Worm (Caenorhabditis elegans) whole organism, young adult: ENCODE results near the gene C08F1.11.
"Not testable (repeated sequence)": the region's sequence is repeated elsewhere in the genome, so short reads cannot be mapped to it uniquely, and the experiment has no call there.

Experiments used
- B0336.3 ChIP-seq: fragments of 200-800 bp; sonication (Bioruptor generic); IDR thresholded peaks from 2 replicates; pipeline ENCODE4 v1.3.6; 2022; ENCODE audit warnings: missing genetic modification characterization, missing compliant biosample characterization
- C06A6.2 ChIP-seq: fragments of 200-800 bp; sonication (Bioruptor generic); conservative IDR thresholded peaks from 2 replicates; pipeline ENCODE4 v1.3.6; 2022; ENCODE audit warnings: missing genetic modification characterization, missing compliant biosample characterization
- F22D6.2 ChIP-seq: sonication (generic microtip); optimal IDR thresholded peaks from 2 replicates; lab custom pipeline; 2016; ENCODE audit warnings: mild to moderate bottlenecking, missing genetic modification characterization, missing compliant biosample characterization
- F49E8.2 ChIP-seq: sonication (generic microtip); optimal IDR thresholded peaks from 3 replicates; lab custom pipeline; 2017; ENCODE audit warnings: missing genetic modification characterization, mild to moderate bottlenecking, missing compliant biosample characterization, antibody characterized with exemption, moderate library complexity; ENCODE audit not compliant: insufficient read depth
- K11D2.4 ChIP-seq: fragments of 200-800 bp; sonication (Bioruptor generic); IDR thresholded peaks from 2 replicates; pipeline ENCODE4 v1.3.6; 2022; ENCODE audit warnings: missing genetic modification reagents, missing genetic modification characterization, missing compliant biosample characterization
- Y53F4B.3 ChIP-seq: fragments of 200-800 bp; sonication (Bioruptor generic); IDR thresholded peaks from 2 replicates; pipeline ENCODE4 v1.3.6; 2022; ENCODE audit warnings: missing genetic modification reagents, missing genetic modification characterization, missing compliant biosample characterization
- Y79H2A.3 ChIP-seq: fragments of 200-800 bp; sonication (Bioruptor generic); conservative IDR thresholded peaks from 2 replicates; pipeline ENCODE4 v1.3.6; 2022; ENCODE audit warnings: missing genetic modification reagents, missing genetic modification characterization, missing compliant biosample characterization
- ZK185.1 ChIP-seq: sonication (generic microtip); optimal IDR thresholded peaks from 2 replicates; lab custom pipeline; 2016; ENCODE audit warnings: mild to moderate bottlenecking, missing genetic modification characterization, missing compliant biosample characterization; ENCODE audit not compliant: poor library complexity, severe bottlenecking
- atf-7 ChIP-seq: sonication (generic microtip); optimal IDR thresholded peaks from 2 replicates; lab custom pipeline; 2017; ENCODE audit warnings: mild to moderate bottlenecking, missing genetic modification characterization, missing compliant biosample characterization
- attf-5 ChIP-seq: fragments of 200-800 bp; sonication (Bioruptor generic); optimal IDR thresholded peaks from 2 replicates; lab custom pipeline; 2018; ENCODE audit warnings: mild to moderate bottlenecking, missing genetic modification characterization, missing compliant biosample characterization
- ccch-3 ChIP-seq: fragments of 200-800 bp; sonication (Bioruptor generic); optimal IDR thresholded peaks from 2 replicates; lab custom pipeline; 2018; ENCODE audit warnings: mild to moderate bottlenecking, missing genetic modification characterization, missing compliant biosample characterization
- cebp-1 ChIP-seq, 2 experiments: fragments of 200-800 bp in 1 of 2; sonication (Bioruptor generic) in 1 of 2; sonication (generic microtip) in 1 of 2; IDR thresholded peaks in 1 of 2; optimal IDR thresholded peaks in 1 of 2; 2 replicates each; pipeline versions ENCODE4 v1.3.6 to Lab custom; 2017 to 2022; ENCODE audit warnings: missing compliant biosample characterization in 2 of 2, missing genetic modification characterization in 2 of 2, mild to moderate bottlenecking in 1 of 2, missing genetic modification reagents in 1 of 2, moderate library complexity in 1 of 2
- ceh-91 ChIP-seq: fragments of 200-800 bp; sonication (Bioruptor generic); IDR thresholded peaks from 2 replicates; pipeline ENCODE4 v1.3.6; 2022; ENCODE audit warnings: missing genetic modification reagents, missing genetic modification characterization, missing compliant biosample characterization
- chd-7 ChIP-seq: sonication (generic microtip); optimal IDR thresholded peaks from 2 replicates; lab custom pipeline; 2016; ENCODE audit warnings: mild to moderate bottlenecking, missing genetic modification characterization, moderate library complexity, missing compliant biosample characterization
- die-1 ChIP-seq: sonication (generic microtip); optimal IDR thresholded peaks from 2 replicates; lab custom pipeline; 2016; ENCODE audit warnings: missing genotype, mild to moderate bottlenecking, missing genetic modification characterization, missing compliant biosample characterization
- dox-1 ChIP-seq: fragments of 200-800 bp; sonication (Bioruptor generic); IDR thresholded peaks from 2 replicates; pipeline ENCODE4 v1.3.6; 2022; ENCODE audit warnings: missing genetic modification reagents, missing genetic modification characterization, missing compliant biosample characterization
- egl-18 ChIP-seq: fragments of 200-800 bp; sonication (Bioruptor generic); IDR thresholded peaks from 2 replicates; pipeline ENCODE4 v1.3.6; 2022; ENCODE audit warnings: missing genetic modification reagents, missing genetic modification characterization, missing compliant biosample characterization
- ekl-4 ChIP-seq: fragments of 200-800 bp; sonication (Bioruptor generic); IDR thresholded peaks from 2 replicates; pipeline ENCODE4 v1.3.6; 2022; ENCODE audit warnings: missing genetic modification reagents, missing genetic modification characterization, missing compliant biosample characterization
- gei-17 ChIP-seq: fragments of 200-800 bp; sonication (Bioruptor generic); optimal IDR thresholded peaks from 2 replicates; lab custom pipeline; 2018; ENCODE audit warnings: mild to moderate bottlenecking, missing genetic modification characterization, missing compliant biosample characterization
- let-526 ChIP-seq: fragments of 200-800 bp; sonication (Bioruptor generic); IDR thresholded peaks from 2 replicates; pipeline ENCODE4 v1.3.6; 2022; ENCODE audit warnings: missing genetic modification reagents, missing genetic modification characterization, missing compliant biosample characterization
- lin-26 ChIP-seq: fragments of 200-800 bp; sonication (Bioruptor generic); IDR thresholded peaks from 2 replicates; pipeline ENCODE4 v1.3.6; 2022; ENCODE audit warnings: missing genetic modification reagents, missing genetic modification characterization, missing compliant biosample characterization
- lir-1 ChIP-seq: fragments of 200-800 bp; sonication (Bioruptor generic); conservative IDR thresholded peaks from 2 replicates; pipeline ENCODE4 v1.3.6; 2022; ENCODE audit warnings: missing genetic modification reagents, missing genetic modification characterization, missing compliant biosample characterization
- madf-10 ChIP-seq: sonication (generic microtip); optimal IDR thresholded peaks from 2 replicates; lab custom pipeline; 2016; ENCODE audit warnings: mild to moderate bottlenecking, missing genetic modification characterization, missing compliant biosample characterization
- madf-3 ChIP-seq: fragments of 200-800 bp; sonication (Bioruptor generic); IDR thresholded peaks from 2 replicates; pipeline ENCODE4 v1.3.6; 2022; ENCODE audit warnings: missing genetic modification reagents, missing genetic modification characterization, missing compliant biosample characterization
- nfya-1 ChIP-seq: sonication (generic microtip); optimal IDR thresholded peaks from 2 replicates; lab custom pipeline; 2017; ENCODE audit warnings: antibody characterized with exemption, missing compliant biosample characterization, missing genetic modification characterization, borderline replicate concordance; ENCODE audit not compliant: insufficient read depth
- nhr-120 ChIP-seq: fragments of 200-800 bp; sonication (Bioruptor generic); IDR thresholded peaks from 2 replicates; pipeline ENCODE4 v1.3.6; 2022; ENCODE audit warnings: missing genetic modification characterization, missing compliant biosample characterization
- nhr-80 ChIP-seq: sonication (generic microtip); optimal IDR thresholded peaks from 2 replicates; lab custom pipeline; 2016; ENCODE audit warnings: missing genetic modification characterization, missing compliant biosample characterization
- pbrm-1 ChIP-seq: fragments of 200-800 bp; sonication (Bioruptor generic); IDR thresholded peaks from 2 replicates; pipeline ENCODE4 v1.3.6; 2022; ENCODE audit warnings: missing genetic modification reagents, missing genetic modification characterization, missing compliant biosample characterization
- rcor-1 ChIP-seq: fragments of 200-800 bp; sonication (Bioruptor generic); IDR thresholded peaks from 2 replicates; pipeline ENCODE4 v1.3.6; 2022; ENCODE audit warnings: missing genetic modification reagents, missing genetic modification characterization, missing compliant biosample characterization
- repo-1 ChIP-seq: sonication (generic microtip); optimal IDR thresholded peaks from 2 replicates; lab custom pipeline; 2017; ENCODE audit warnings: mild to moderate bottlenecking, missing genetic modification characterization, missing compliant biosample characterization
- sptf-2 ChIP-seq: fragments of 200-800 bp; sonication (Bioruptor generic); optimal IDR thresholded peaks from 2 replicates; lab custom pipeline; 2018; ENCODE audit warnings: mild to moderate bottlenecking, missing genetic modification characterization, missing compliant biosample characterization
- unc-130 ChIP-seq: sonication (generic microtip); optimal IDR thresholded peaks from 2 replicates; lab custom pipeline; 2016; ENCODE audit warnings: missing genetic modification reagents, missing genetic modification characterization, missing compliant biosample characterization
- zim-3 ChIP-seq: sonication (generic microtip); optimal IDR thresholded peaks from 2 replicates; lab custom pipeline; 2017; ENCODE audit warnings: mild to moderate bottlenecking, missing genetic modification characterization, moderate library complexity, missing compliant biosample characterization
- ztf-25 ChIP-seq: fragments of 200-800 bp; sonication (Bioruptor generic); IDR thresholded peaks from 2 replicates; pipeline ENCODE4 v1.3.6; 2022; ENCODE audit warnings: missing genetic modification reagents, missing genetic modification characterization, missing compliant biosample characterization

Gene C08F1.11

ce11 chrII:1784799-1785198 is at the start of gene C08F1.11:
C08F1.11 (minus strand) TSS chrII:1784899.
- no peak for TF ChIP-seq Y79H2A.3 (GFP tag; lab: Robert Waterston, UW)

ce11 chrII:1831883-1832388 is 47.2 kb upstream of the C08F1.11 start, which contains the start of gene math-39:
math-39 (plus strand) TSS chrII:1832338.
- TF ChIP-seq nhr-80 (tag; lab: Kevin White, UChicago) (peak; percentile 24), repo-1 (tag; lab: Kevin White, UChicago) (no peak), zim-3 (no peak), die-1 (tag; lab: Kevin White, UChicago) (no peak), ccch-3 (GFP tag; lab: Kevin White, UChicago) (no peak)

- TF ChIP-seq nhr-120 (GFP tag; lab: Robert Waterston, UW) (no peak), lir-1 (no peak), ceh-91 (GFP tag; lab: Robert Waterston, UW) (no peak), egl-18 (GFP tag; lab: Robert Waterston, UW) (no peak), nhr-80 (tag; lab: Kevin White, UChicago) (peak; percentile 48)
These were observed 45.5 kb upstream of the C08F1.11 start, which contains the start of gene math-40 for ce11 chrII:1830182-1830682. math-40 (plus strand) TSS chrII:1830632.

ce11 chrII:1824329-1824728 is 39.6 kb upstream of the C08F1.11 start, which contains the start of gene math-41:
math-41 (plus strand) TSS chrII:1824629.
- not testable (repeated sequence) for TF ChIP-seq let-526; madf-10; cebp-1 (GFP tag; IDR thresholded peaks at IDR 0.05; lab: Robert Waterston, UW); cebp-1 (tag; optimal IDR thresholded peaks at IDR 0.05; lab: Kevin White, UChicago)

ce11 chrII:1823597-1823996 is 38.9 kb upstream of the C08F1.11 start:
- TF ChIP-seq nhr-80 (tag; lab: Kevin White, UChicago) = peak; percentile 27
- TF ChIP-seq, all 124 proteins: peak for 1; not testable (repeated sequence) for 123

- TF ChIP-seq gei-17 = no peak
- TF ChIP-seq zim-3 = no peak
- no peak for TF ChIP-seq ztf-25 (GFP tag; lab: Robert Waterston, UW)
- TF ChIP-seq F49E8.2 (tag; lab: Kevin White, UChicago) = no peak
- no peak for TF ChIP-seq ZK185.1 (tag; lab: Kevin White, UChicago)
- TF ChIP-seq pbrm-1 (GFP tag; lab: Robert Waterston, UW) = no peak
- TF ChIP-seq chd-7 (tag; lab: Kevin White, UChicago) = no peak
- no peak for TF ChIP-seq ccch-3 (GFP tag; lab: Kevin White, UChicago)
- TF ChIP-seq lir-1 = no peak
- no peak for TF ChIP-seq ekl-4
- no peak for TF ChIP-seq Y53F4B.3 (GFP tag; lab: Robert Waterston, UW)
These were observed 36.1 kb upstream of the C08F1.11 start, which contains the start of gene fbxa-3 for ce11 chrII:1820774-1821173. fbxa-3 (minus strand) TSS chrII:1820874.

DNA sequence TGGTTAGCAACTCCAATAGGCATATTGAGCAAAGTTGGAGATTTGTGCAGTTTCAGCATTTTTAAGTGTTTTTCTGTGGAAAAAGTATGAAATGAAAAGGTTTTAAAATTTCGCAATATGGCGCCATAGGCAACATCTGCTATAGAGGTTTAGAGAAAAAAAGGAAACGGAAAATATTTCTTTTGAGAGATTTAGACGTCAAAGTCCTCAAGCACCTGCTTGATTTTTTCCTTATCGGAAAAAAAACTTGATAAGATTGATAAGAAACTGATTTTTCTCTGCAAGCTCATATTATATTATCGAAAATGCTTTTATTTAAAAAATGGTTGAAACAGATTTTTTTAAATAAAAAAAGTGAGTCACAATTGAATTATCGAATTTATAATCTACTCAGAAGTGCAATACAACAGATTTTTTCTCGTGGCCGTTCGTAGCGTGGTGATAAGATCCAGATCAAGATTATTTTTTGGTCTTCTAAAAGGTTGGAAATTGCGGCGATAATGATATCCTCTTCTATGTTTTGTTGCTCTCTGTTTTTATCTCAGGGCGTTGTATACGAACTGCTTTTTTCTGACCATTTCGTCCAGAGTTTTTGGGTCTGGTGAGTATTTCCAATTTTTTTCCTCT is 35.4 kb upstream of the C08F1.11 start, which contains the start of gene fbxc-19:
TSS of gene fbxc-19 (plus strand) at position 536 of the 627 bp plus-strand sequence.
- TF ChIP-seq C06A6.2 (GFP tag; lab: Robert Waterston, UW) = no peak
- no peak for TF ChIP-seq chd-7 (tag; lab: Kevin White, UChicago)
- TF ChIP-seq ekl-4 = no peak
- 0 out of 2 replicates have a peak, but pooled peaks have one; percentile 8 for TF ChIP-seq dox-1 (GFP tag; lab: Robert Waterston, UW)
- TF ChIP-seq attf-5 (GFP tag; lab: Kevin White, UChicago) = peak; percentile 88
- peak; percentile 14 for TF ChIP-seq atf-7 (tag; lab: Kevin White, UChicago)
- no peak for TF ChIP-seq sptf-2
- no peak for TF ChIP-seq unc-130
- no peak for TF ChIP-seq nfya-1
- peak; percentile 68 for TF ChIP-seq nhr-80 (tag; lab: Kevin White, UChicago)
- TF ChIP-seq F22D6.2 (tag; lab: Kevin White, UChicago) = no peak
- peak; percentile 99 for TF ChIP-seq cebp-1 (GFP tag; IDR thresholded peaks at IDR 0.05; lab: Robert Waterston, UW)
- peak; percentile 100 for TF ChIP-seq cebp-1 (tag; optimal IDR thresholded peaks at IDR 0.05; lab: Kevin White, UChicago)
- no peak for TF ChIP-seq K11D2.4 (GFP tag; lab: Robert Waterston, UW)
- no peak for TF ChIP-seq B0336.3
- TF ChIP-seq lin-26 (GFP tag; lab: Robert Waterston, UW) = no peak
- TF ChIP-seq rcor-1 (GFP tag; lab: Robert Waterston, UW) = no peak
- no peak for TF ChIP-seq madf-3 (GFP tag; lab: Robert Waterston, UW)
